Fruit fly (Drosophila melanogaster): Measurements from ENCODE around the gene Tak1.

Tak1 gene

DNA sequence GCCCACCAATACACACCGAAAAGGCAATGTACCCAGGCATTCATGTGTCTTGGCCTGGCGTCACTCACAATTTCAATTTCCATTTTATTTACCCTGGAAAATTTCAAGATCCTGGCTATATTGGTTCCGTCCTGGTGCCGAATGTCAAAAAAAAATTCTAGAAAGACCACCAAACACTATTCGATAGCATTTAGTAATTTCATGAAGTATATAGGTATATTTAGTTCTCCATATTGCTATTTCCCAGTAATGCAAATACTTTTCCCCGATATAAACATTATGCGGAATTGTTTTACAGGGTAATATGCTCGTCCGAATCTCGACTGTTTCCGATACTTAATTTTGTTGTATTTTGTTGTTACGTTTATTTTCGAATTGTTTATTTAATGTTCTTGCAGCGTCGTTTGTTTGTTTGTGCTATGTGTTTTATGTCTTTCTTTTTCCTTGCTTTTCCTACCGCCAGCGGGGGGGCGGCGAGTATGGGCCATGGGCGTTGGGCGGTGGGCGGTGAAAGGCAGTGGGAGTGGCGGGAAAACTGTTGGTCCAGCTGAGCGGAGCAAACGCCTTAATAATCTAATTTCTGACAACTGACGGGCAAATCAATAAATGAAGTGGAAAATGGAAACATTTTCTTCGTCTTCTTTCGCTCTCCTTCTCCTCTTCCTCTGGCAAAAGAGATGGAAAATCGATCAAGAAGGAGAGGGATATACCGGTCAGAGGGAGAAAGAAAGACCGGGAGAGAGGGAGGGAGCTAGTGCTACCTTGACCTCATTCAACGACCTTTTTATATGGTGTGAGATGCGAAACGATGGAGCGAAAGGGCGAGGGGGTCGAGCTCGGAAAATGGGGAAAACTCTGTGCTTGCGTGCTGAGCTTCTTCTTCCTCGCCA, 28.7 kb downstream of the Tak1 start:
- TF ChIP-seq CG42726 (GFP tag; IDR thresholded peaks at IDR 0.05; ENCODE audit: partially characterized antibody) (no peak), HLH54F (GFP tag; optimal IDR thresholded peaks at IDR 0.05) (peak; percentile 65), MESR4 (GFP tag; optimal IDR thresholded peaks at IDR 0.05) (no peak), TFAM (GFP tag; optimal IDR thresholded peaks at IDR 0.05) (no peak), CG4404 (GFP tag; IDR thresholded peaks at IDR 0.05) (peak; percentile 33; the same call in 1 of the 2 replicates), CG8944 (GFP tag; optimal IDR thresholded peaks at IDR 0.05) (peak; percentile 43), caup (GFP tag; optimal IDR thresholded peaks at IDR 0.05; ENCODE audit: severe bottlenecking) (peak; percentile 51), CG8478 (optimal IDR thresholded peaks at IDR 0.05) (no peak), tup (GFP tag; optimal IDR thresholded peaks at IDR 0.05) (no peak), CG11723 (GFP tag; optimal IDR thresholded peaks at IDR 0.05) (no peak), CG17912 (GFP tag; optimal IDR thresholded peaks at IDR 0.05) (no peak), Nf-YA (GFP tag; IDR thresholded peaks at IDR 0.05) (no peak), Neu2 (GFP tag; optimal IDR thresholded peaks at IDR 0.05; ENCODE audit: borderline replicate concordance) (no peak), grau (tag; optimal IDR thresholded peaks at IDR 0.05) (peak; percentile 58), CG3407 (GFP tag; optimal IDR thresholded peaks at IDR 0.05) (peak; percentile 23), CG7786 (GFP tag; optimal IDR thresholded peaks at IDR 0.05) (peak; percentile 67), NFAT (GFP tag; IDR thresholded peaks at IDR 0.05) (0 out of 2 replicates have a peak, but pooled peaks have one; percentile 16), kni (GFP tag; optimal IDR thresholded peaks at IDR 0.05) (no peak), Sry-δ (GFP tag; optimal IDR thresholded peaks at IDR 0.05) (peak; percentile 11), eve (GFP tag; optimal IDR thresholded peaks at IDR 0.05) (peak in 1 of 2 experiments; percentile 86), CG1529 (GFP tag; optimal IDR thresholded peaks at IDR 0.05) (peak; percentile 43), CG15479 (GFP tag; optimal IDR thresholded peaks at IDR 0.05) (no peak), NfI (GFP tag; optimal IDR thresholded peaks at IDR 0.05) (peak; percentile 49), odd (GFP tag; optimal IDR thresholded peaks at IDR 0.05) (peak; percentile 44), CG17612 (GFP tag; IDR thresholded peaks at IDR 0.05) (no peak), CG14965 (GFP tag; optimal IDR thresholded peaks at IDR 0.05; ENCODE audit: borderline replicate concordance) (no peak), CG17359 (tag; optimal IDR thresholded peaks at IDR 0.05) (peak; percentile 63), CG34376 (GFP tag; optimal IDR thresholded peaks at IDR 0.05) (no peak), schlank (tag; optimal IDR thresholded peaks at IDR 0.05) (no peak), vfl (GFP tag; optimal IDR thresholded peaks at IDR 0.05) (no peak), sens-2 (GFP tag; IDR thresholded peaks at IDR 0.05) (no peak), Dfd (GFP tag; optimal IDR thresholded peaks at IDR 0.05) (peak in 1 of 2 experiments; percentile 18), CG6854 (GFP tag; optimal IDR thresholded peaks at IDR 0.05) (peak; percentile 24), pan (optimal IDR thresholded peaks at IDR 0.05) (peak in 1 of 2 experiments; percentile 60), pan (GFP tag; optimal IDR thresholded peaks at IDR 0.05 in 1 of 2, IDR thresholded peaks at IDR 0.05 in 1 of 2) (peak; percentile 32 to 49), CG7556 (GFP tag; optimal IDR thresholded peaks at IDR 0.05) (peak; percentile 63), HLH3B (GFP tag; IDR thresholded peaks at IDR 0.05) (peak; percentile 59), Hr51 (GFP tag; optimal IDR thresholded peaks at IDR 0.05) (peak; percentile 28 to 64), CG1233 (GFP tag; optimal IDR thresholded peaks at IDR 0.05) (peak; percentile 36), Rfx (GFP tag; IDR thresholded peaks at IDR 0.05) (peak; percentile 47), CG14441 (GFP tag; IDR thresholded peaks at IDR 0.05) (peak; percentile 61), CG15269 (tag; optimal IDR thresholded peaks at IDR 0.05) (peak; percentile 57), cato (GFP tag; optimal IDR thresholded peaks at IDR 0.05; ENCODE audit: borderline replicate concordance) (no peak), ham (GFP tag; IDR thresholded peaks at IDR 0.05) (no peak), btn (GFP tag; optimal IDR thresholded peaks at IDR 0.05) (no peak), lmd (GFP tag; IDR thresholded peaks at IDR 0.05) (peak; percentile 62), Scr (GFP tag; IDR thresholded peaks at IDR 0.05; ENCODE audit: partially characterized antibody) (no peak), sob (GFP tag; IDR thresholded peaks at IDR 0.05) (peak; percentile 62), en (GFP tag; optimal IDR thresholded peaks at IDR 0.05) (peak; percentile 56)
